Fruit fly (Drosophila melanogaster) whole organism, embryonic: Measurements from ENCODE around the gene CG43389.

Experiments used
- Aef1 ChIP-seq: fragments of 200-800 bp; sonication (Bioruptor generic); IDR thresholded peaks from 3 replicates; pipeline ENCODE4 v1.3.6; 2022; ENCODE audit warnings: missing biosample characterization, missing genetic modification characterization
- BtbVII ChIP-seq: fragments of 200-800 bp; sonication (Bioruptor generic); optimal IDR thresholded peaks from 3 replicates; lab custom pipeline; 2017; ENCODE audit warnings: missing biosample characterization, mild to moderate bottlenecking, missing genetic modification characterization
- CG10462 ChIP-seq: fragments of 200-800 bp; sonication (Bioruptor generic); optimal IDR thresholded peaks from 2 replicates; lab custom pipeline; 2016; ENCODE audit warnings: missing biosample characterization, missing genetic modification characterization
- CG12391 ChIP-seq: fragments of 200-800 bp; sonication (Bioruptor generic); optimal IDR thresholded peaks from 3 replicates; lab custom pipeline; 2018; ENCODE audit warnings: missing biosample characterization, mild to moderate bottlenecking, missing genetic modification characterization, moderate library complexity
- CG14965 ChIP-seq: fragments of 200-800 bp; sonication (Bioruptor generic); optimal IDR thresholded peaks from 2 replicates; lab custom pipeline; 2016; ENCODE audit warnings: missing biosample characterization, missing genetic modification characterization, borderline replicate concordance
- CG17328 ChIP-seq: fragments of 200-800 bp; sonication (Bioruptor generic); IDR thresholded peaks from 2 replicates; pipeline ENCODE4 v1.3.6; 2022; ENCODE audit warnings: missing biosample characterization, missing genetic modification characterization
- CG18011 ChIP-seq: fragments of 200-800 bp; sonication (Bioruptor generic); optimal IDR thresholded peaks from 2 replicates; lab custom pipeline; 2017; ENCODE audit warnings: missing biosample characterization, missing genetic modification characterization, mild to moderate bottlenecking, moderate library complexity, missing genotype
- CG1832 ChIP-seq: fragments of 200-800 bp; sonication (Bioruptor generic); optimal IDR thresholded peaks from 2 replicates; lab custom pipeline; 2017; ENCODE audit warnings: missing biosample characterization, mild to moderate bottlenecking, missing genetic modification characterization, inconsistent platforms
- CG18476 ChIP-seq: fragments of 200-800 bp; sonication (Bioruptor generic); optimal IDR thresholded peaks from 2 replicates; lab custom pipeline; 2016; ENCODE audit warnings: missing biosample characterization, mild to moderate bottlenecking, missing genetic modification characterization
- CG2116 ChIP-seq: fragments of 200-800 bp; sonication (Bioruptor generic); optimal IDR thresholded peaks from 3 replicates; lab custom pipeline; 2018; ENCODE audit warnings: missing biosample characterization, mild to moderate bottlenecking, missing genetic modification characterization
- CG31388 ChIP-seq: fragments of 200-800 bp; sonication (Bioruptor generic); optimal IDR thresholded peaks from 2 replicates; lab custom pipeline; 2016; ENCODE audit warnings: missing biosample characterization, missing genetic modification characterization
- CG33213 ChIP-seq: fragments of 200-800 bp; sonication (Bioruptor generic); optimal IDR thresholded peaks from 3 replicates; lab custom pipeline; 2016; ENCODE audit warnings: missing biosample characterization, missing genetic modification characterization
- CG34422 ChIP-seq: fragments of 200-800 bp; sonication (Bioruptor generic); IDR thresholded peaks from 3 replicates; pipeline ENCODE4 v1.3.6; 2022; ENCODE audit warnings: missing biosample characterization, missing genetic modification characterization
- CG3838 ChIP-seq: fragments of 200-800 bp; sonication (Bioruptor generic); optimal IDR thresholded peaks from 3 replicates; lab custom pipeline; 2016; ENCODE audit warnings: missing biosample characterization, missing genetic modification characterization
- CG4820 ChIP-seq: fragments of 200-800 bp; sonication (Bioruptor generic); optimal IDR thresholded peaks from 3 replicates; lab custom pipeline; 2016; ENCODE audit warnings: missing biosample characterization, missing genetic modification characterization
- CG6254 ChIP-seq: fragments of 200-800 bp; sonication (Bioruptor generic); optimal IDR thresholded peaks from 3 replicates; lab custom pipeline; 2017; ENCODE audit warnings: mild to moderate bottlenecking, missing biosample characterization, missing genetic modification reagents, missing genetic modification characterization
- CG7745 ChIP-seq: fragments of 200-800 bp; sonication (Bioruptor generic); optimal IDR thresholded peaks from 2 replicates; lab custom pipeline; 2018; ENCODE audit warnings: missing biosample characterization, mild to moderate bottlenecking, missing genetic modification characterization, moderate library complexity
- CG8089 ChIP-seq: fragments of 200-800 bp; sonication (Bioruptor generic); optimal IDR thresholded peaks from 3 replicates; lab custom pipeline; 2016; ENCODE audit warnings: missing biosample characterization, missing genetic modification characterization
- CG8388 ChIP-seq: fragments of 200-800 bp; sonication (Bioruptor generic); optimal IDR thresholded peaks from 2 replicates; lab custom pipeline; 2019; ENCODE audit warnings: missing biosample characterization, mild to moderate bottlenecking, missing genetic modification characterization, moderate library complexity
- Dref ChIP-seq: fragments of 200-800 bp; sonication (Bioruptor generic); IDR thresholded peaks from 2 replicates; pipeline ENCODE4 v1.3.6; 2022; ENCODE audit warnings: missing biosample characterization, missing genetic modification characterization
- Ets65A ChIP-seq: fragments of 200-800 bp; sonication (Bioruptor generic); peaks from one replicate; lab custom pipeline; 2016; ENCODE audit warnings: missing biosample characterization, missing genetic modification characterization
- HLH54F ChIP-seq: fragments of 200-800 bp; sonication (Bioruptor generic); optimal IDR thresholded peaks from 3 replicates; lab custom pipeline; 2016; ENCODE audit warnings: missing biosample characterization, missing genetic modification characterization
- Hey ChIP-seq: fragments of 200-800 bp; sonication (Bioruptor generic); optimal IDR thresholded peaks from 3 replicates; lab custom pipeline; 2018; ENCODE audit warnings: missing biosample characterization, mild to moderate bottlenecking, missing genetic modification characterization
- Mrtf ChIP-seq: fragments of 200-800 bp; sonication (Bioruptor generic); IDR thresholded peaks from 3 replicates; pipeline ENCODE4 v1.3.6; 2022; ENCODE audit warnings: missing biosample characterization, missing genetic modification characterization
- Myb ChIP-seq: fragments of 200-800 bp; sonication (Bioruptor generic); optimal IDR thresholded peaks from 2 replicates; lab custom pipeline; 2016; ENCODE audit warnings: missing biosample characterization, missing genetic modification characterization
- Optix ChIP-seq: fragments of 200-800 bp; sonication (Bioruptor generic); IDR thresholded peaks from 3 replicates; pipeline ENCODE4 v1.3.6; 2022; ENCODE audit warnings: missing biosample characterization, missing genetic modification characterization
- Pdp1 ChIP-seq, 2 experiments: fragments of 200-800 bp; sonication (Bioruptor generic); optimal IDR thresholded peaks; 3 replicates each; lab custom pipeline; 2016; ENCODE audit warnings: missing biosample characterization in 2 of 2, missing genetic modification characterization in 2 of 2, mild to moderate bottlenecking in 1 of 2, moderate library complexity in 1 of 2
- Ptx1 ChIP-seq: fragments of 200-800 bp; sonication (Bioruptor generic); IDR thresholded peaks from 2 replicates; pipeline ENCODE4 v1.3.6; 2022; ENCODE audit warnings: missing biosample characterization, missing genetic modification characterization
- Scr ChIP-seq: fragments of 200-800 bp; sonication (Bioruptor generic); IDR thresholded peaks from 2 replicates; pipeline ENCODE4 v1.3.6; 2022; ENCODE audit warnings: missing biosample characterization, missing genetic modification characterization; ENCODE audit not compliant: partially characterized antibody
- Sox100B ChIP-seq: fragments of 200-800 bp; sonication (Bioruptor generic); optimal IDR thresholded peaks from 3 replicates; lab custom pipeline; 2018; ENCODE audit warnings: missing biosample characterization, mild to moderate bottlenecking, missing genetic modification characterization
- Xrp1 ChIP-seq: fragments of 200-800 bp; sonication (Bioruptor generic); IDR thresholded peaks from 2 replicates; pipeline ENCODE4 v1.3.6; 2022; ENCODE audit warnings: missing biosample characterization, missing genetic modification characterization
- ap ChIP-seq: fragments of 200-800 bp; sonication (Bioruptor generic); IDR thresholded peaks from 2 replicates; pipeline ENCODE4 v1.3.6; 2022; ENCODE audit warnings: missing biosample characterization, missing genetic modification characterization
- az2 ChIP-seq: fragments of 200-800 bp; sonication (Bioruptor generic); optimal IDR thresholded peaks from 3 replicates; lab custom pipeline; 2016; ENCODE audit warnings: missing biosample characterization, missing genetic modification characterization
- bigmax ChIP-seq: fragments of 200-800 bp; sonication (Bioruptor generic); optimal IDR thresholded peaks from 2 replicates; lab custom pipeline; 2018; ENCODE audit warnings: missing biosample characterization, mild to moderate bottlenecking, missing genetic modification characterization
- br ChIP-seq: fragments of >200 bp; optimal IDR thresholded peaks from 2 replicates; lab custom pipeline; 2017
- chm ChIP-seq: fragments of 200-800 bp; sonication (Bioruptor generic); IDR thresholded peaks from 2 replicates; pipeline ENCODE4 v1.3.6; 2022; ENCODE audit warnings: missing biosample characterization, missing genetic modification characterization
- croc ChIP-seq: fragments of 200-800 bp; sonication (Bioruptor generic); conservative IDR thresholded peaks from 3 replicates; pipeline ENCODE4 v1.3.6; 2022; ENCODE audit warnings: missing biosample characterization, missing genetic modification characterization
- dan ChIP-seq: fragments of 200-800 bp; sonication (Bioruptor generic); IDR thresholded peaks from 2 replicates; pipeline ENCODE4 v1.3.6; 2022; ENCODE audit warnings: missing biosample characterization, missing genetic modification characterization
- gcm ChIP-seq: fragments of 200-800 bp; sonication (Bioruptor generic); optimal IDR thresholded peaks from 2 replicates; lab custom pipeline; 2019; ENCODE audit warnings: missing biosample characterization, mild to moderate bottlenecking, missing genetic modification characterization, moderate library complexity
- gsb ChIP-seq: fragments of 200-800 bp; sonication (Bioruptor generic); IDR thresholded peaks from 2 replicates; pipeline ENCODE4 v1.3.6; 2022; ENCODE audit warnings: missing biosample characterization, missing genetic modification characterization
- ken ChIP-seq: fragments of 200-800 bp; sonication (Bioruptor generic); IDR thresholded peaks from 3 replicates; pipeline ENCODE4 v1.3.6; 2022; ENCODE audit warnings: missing biosample characterization, missing genetic modification characterization
- lilli ChIP-seq: fragments of 200-800 bp; sonication (Bioruptor generic); optimal IDR thresholded peaks from 3 replicates; lab custom pipeline; 2016; ENCODE audit warnings: missing biosample characterization, missing genetic modification characterization
- maf-S ChIP-seq: fragments of 200-800 bp; sonication (Bioruptor generic); optimal IDR thresholded peaks from 2 replicates; lab custom pipeline; 2016; ENCODE audit warnings: missing biosample characterization, missing genetic modification characterization
- pb ChIP-seq: fragments of 200-800 bp; sonication (Bioruptor generic); optimal IDR thresholded peaks from 3 replicates; lab custom pipeline; 2016; ENCODE audit warnings: missing biosample characterization, missing genetic modification characterization
- peb ChIP-seq: fragments of 200-800 bp; sonication (Bioruptor generic); IDR thresholded peaks from 2 replicates; pipeline ENCODE4 v1.3.6; 2022; ENCODE audit warnings: missing biosample characterization, missing genetic modification characterization
- salm ChIP-seq: fragments of 200-800 bp; sonication (Bioruptor generic); optimal IDR thresholded peaks from 2 replicates; lab custom pipeline; 2018; ENCODE audit warnings: missing biosample characterization, mild to moderate bottlenecking, missing genetic modification characterization
- sim ChIP-seq: fragments of 200-800 bp; sonication (Bioruptor generic); IDR thresholded peaks from 2 replicates; pipeline ENCODE4 v1.3.6; 2022; ENCODE audit warnings: missing biosample characterization, missing genetic modification characterization
- sisA ChIP-seq: fragments of 200-800 bp; sonication (Bioruptor generic); IDR thresholded peaks from 2 replicates; pipeline ENCODE4 v1.3.6; 2022; ENCODE audit warnings: missing biosample characterization, missing genetic modification characterization
- sr ChIP-seq: fragments of 200-800 bp; sonication (Bioruptor generic); IDR thresholded peaks from 3 replicates; pipeline ENCODE4 v1.3.6; 2022; ENCODE audit warnings: missing biosample characterization, missing genetic modification characterization
- tap ChIP-seq: fragments of 200-800 bp; optimal IDR thresholded peaks from 3 replicates; lab custom pipeline; 2019; ENCODE audit warnings: missing biosample characterization, mild to moderate bottlenecking, missing genetic modification characterization, moderate library complexity
- ttk ChIP-seq: fragments of 200-800 bp; sonication (Bioruptor generic); IDR thresholded peaks from 2 replicates; pipeline ENCODE4 v2.1.2; 2022; ENCODE audit warnings: missing biosample characterization, missing genetic modification characterization

The CG43389 gene

DNA sequence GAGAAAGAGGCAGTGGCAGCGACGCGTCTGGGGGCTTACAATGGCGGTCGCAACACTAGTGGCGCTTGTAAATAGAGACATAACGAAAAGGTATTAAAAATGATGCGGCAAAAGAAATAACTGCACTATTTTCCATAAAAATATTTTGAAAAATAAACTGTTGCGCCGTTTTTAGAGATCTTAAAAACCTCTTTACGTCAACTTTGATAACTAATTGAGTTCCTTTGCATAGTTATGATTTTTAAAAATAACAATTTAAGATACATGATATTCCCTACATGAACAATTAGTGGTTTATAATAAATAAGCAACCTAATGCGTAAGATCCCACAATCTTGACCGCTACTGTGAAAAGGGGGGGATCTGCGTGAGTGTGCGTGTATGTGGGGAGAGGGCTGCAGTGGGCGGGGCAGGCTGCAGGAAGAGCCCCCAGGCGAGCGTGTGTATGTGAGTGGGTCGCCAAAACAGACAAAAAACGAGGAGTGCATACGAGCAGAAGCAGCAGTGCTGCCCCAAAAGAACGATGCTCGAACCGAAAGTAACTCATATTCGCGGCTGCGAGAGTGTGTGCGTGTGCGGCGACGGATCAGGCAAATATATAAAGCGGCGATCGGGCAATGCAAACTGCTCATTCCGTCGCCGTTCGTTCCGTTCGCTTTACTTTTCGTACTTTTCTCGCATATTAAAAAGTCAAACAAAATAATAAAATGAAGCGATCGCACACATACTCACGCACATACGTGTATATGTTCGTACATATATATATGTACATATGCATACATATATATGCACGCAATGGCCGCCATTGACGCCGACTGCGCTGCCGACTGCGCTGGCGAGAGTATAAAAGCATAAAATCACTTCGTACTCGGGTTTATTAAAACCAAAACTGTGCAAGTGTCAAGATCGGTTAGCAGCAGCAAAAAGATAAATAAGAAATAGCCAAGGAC, 1.2 kb downstream of the CG43389 start (continued):
- no peak for TF ChIP-seq Aef1 (GFP tag; lab: Robert Waterston, UW)
- 0 out of 2 replicates have a peak, but pooled peaks have one; percentile 4 for TF ChIP-seq ap (GFP tag; lab: Robert Waterston, UW)
- no peak for TF ChIP-seq CG8089 (GFP tag; lab: Kevin White, UChicago)
- no peak for TF ChIP-seq CG14965 (GFP tag; lab: Kevin White, UChicago)
- no peak for TF ChIP-seq CG33213 (GFP tag; lab: Kevin White, UChicago)
- no peak for TF ChIP-seq gsb
- no peak for TF ChIP-seq salm
- TF ChIP-seq Xrp1 (GFP tag; lab: Robert Waterston, UW), result no peak
- TF ChIP-seq az2 (GFP tag; lab: Kevin White, UChicago), result peak; percentile 56
- TF ChIP-seq Mrtf (GFP tag; lab: Robert Waterston, UW), result no peak
- TF ChIP-seq peb (GFP tag; lab: Robert Waterston, UW), result no peak
- peak in 1 of 2 experiments; percentile 19 for TF ChIP-seq Pdp1 (GFP tag; optimal IDR thresholded peaks at IDR 0.05; lab: Kevin White, UChicago)
- peak; percentile 55 for TF ChIP-seq CG4820 (GFP tag; lab: Kevin White, UChicago)
- no peak for TF ChIP-seq CG2116 (GFP tag; lab: Kevin White, UChicago)
- peak; percentile 23 for TF ChIP-seq HLH54F
- TF ChIP-seq Myb (GFP tag; lab: Kevin White, UChicago), result no peak
- TF ChIP-seq CG18476, result peak; percentile 9
- TF ChIP-seq CG17328, result no peak
- TF ChIP-seq Hey (tag; lab: Kevin White, UChicago), result no peak
- no peak for TF ChIP-seq gcm (GFP tag; lab: Kevin White, UChicago)
- TF ChIP-seq sim (GFP tag; lab: Robert Waterston, UW), result no peak
- no peak for TF ChIP-seq CG10462 (GFP tag; lab: Kevin White, UChicago)
- TF ChIP-seq CG31388 (GFP tag; lab: Kevin White, UChicago), result no peak
- TF ChIP-seq Scr (GFP tag; lab: Robert Waterston, UW), result no peak
- TF ChIP-seq sisA, result no peak
- TF ChIP-seq CG34422, result 0 out of 3 replicates have a peak, but pooled peaks have one; percentile 22
- no peak for TF ChIP-seq tap (tag; lab: Kevin White, UChicago)
- no peak for TF ChIP-seq maf-S (GFP tag; lab: Kevin White, UChicago)
- TF ChIP-seq CG7745 (tag; lab: Kevin White, UChicago), result no peak
- TF ChIP-seq Sox100B, result peak; percentile 68
- TF ChIP-seq CG6254, result peak; percentile 34
- no peak for TF ChIP-seq chm (GFP tag; lab: Robert Waterston, UW)
- TF ChIP-seq lilli (GFP tag; lab: Kevin White, UChicago), result peak; percentile 55
- TF ChIP-seq sr (GFP tag; lab: Robert Waterston, UW), result no peak
- TF ChIP-seq Optix (GFP tag; lab: Robert Waterston, UW), result no peak
- TF ChIP-seq dan, result no peak
- no peak for TF ChIP-seq pb (GFP tag; lab: Kevin White, UChicago)
- TF ChIP-seq ken (GFP tag; lab: Robert Waterston, UW), result no peak
- TF ChIP-seq br (lab: Kevin White, UChicago), result no peak
- no peak for TF ChIP-seq CG1832
- peak; percentile 44 for TF ChIP-seq CG12391 (tag; lab: Kevin White, UChicago)
- TF ChIP-seq Ets65A (GFP tag; lab: Kevin White, UChicago), result peak; percentile 92
- no peak for TF ChIP-seq Dref
- TF ChIP-seq ttk (GFP tag; lab: Robert Waterston, UW), result peak; percentile 56; the same call in 1 of the 2 replicates
- no peak for TF ChIP-seq croc (GFP tag; lab: Robert Waterston, UW)
- TF ChIP-seq bigmax, result no peak
- no peak for TF ChIP-seq CG18011 (GFP tag; lab: Kevin White, UChicago)
- TF ChIP-seq CG8388, result no peak
- no peak for TF ChIP-seq Ptx1 (GFP tag; lab: Robert Waterston, UW)
- TF ChIP-seq CG3838 (GFP tag; lab: Kevin White, UChicago), result no peak
- no peak for TF ChIP-seq BtbVII (GFP tag; lab: Kevin White, UChicago)
